Worm (Caenorhabditis elegans) whole organism, midembryonic: ENCODE data around the gene B0244.5.

Source experiments
- T22C8.4 ChIP-seq: fragments of 200-800 bp; sonication (Bioruptor generic); IDR thresholded peaks from 2 replicates; pipeline ENCODE4 v1.3.6; 2022; ENCODE audit warnings: missing genetic modification characterization, missing compliant biosample characterization
- cog-1 ChIP-seq: sonication (generic microtip); optimal IDR thresholded peaks from 2 replicates; lab custom pipeline; 2016; ENCODE audit warnings: missing genetic modification characterization, missing compliant biosample characterization
- flt-1 ChIP-seq: fragments of 200-800 bp; sonication (Bioruptor generic); IDR thresholded peaks from 2 replicates; pipeline ENCODE4 v1.3.6; 2022; ENCODE audit warnings: missing genetic modification characterization, missing compliant biosample characterization
- klf-2 ChIP-seq: fragments of 200-800 bp; sonication (Bioruptor generic); conservative IDR thresholded peaks from 2 replicates; pipeline ENCODE4 v1.3.6; 2022; ENCODE audit warnings: missing genetic modification reagents, missing genetic modification characterization, missing compliant biosample characterization
- ref-1 ChIP-seq: fragments of 200-800 bp; sonication (Bioruptor generic); conservative IDR thresholded peaks from 2 replicates; pipeline ENCODE4 v1.3.6; 2022; ENCODE audit warnings: missing genetic modification reagents, missing genetic modification characterization, missing compliant biosample characterization
- ztf-23 ChIP-seq: fragments of 200-800 bp; sonication (Bioruptor generic); IDR thresholded peaks from 2 replicates; pipeline ENCODE4 v1.3.6; 2022; ENCODE audit warnings: missing genetic modification reagents, missing genetic modification characterization, missing compliant biosample characterization

Gene B0244.5

ce11 chrIII:5794982-5795381 is 50.3 kb downstream of the B0244.5 start:
- TF ChIP-seq ztf-23 (no peak), T22C8.4 (GFP tag; lab: Robert Waterston, UW) (no peak), klf-2 (GFP tag; lab: Robert Waterston, UW) (no peak), flt-1 (GFP tag; lab: Robert Waterston, UW) (no peak), ref-1 (GFP tag; lab: Robert Waterston, UW) (no peak), cog-1 (tag; lab: Kevin White, UChicago) (no peak)
